Worm (Caenorhabditis elegans): ENCODE results near the gene R144.10.
A peak's percentile ranks its signal among the peaks of the same experiment; 100 is the strongest.

Gene R144.10

ce11 chrIII:5013915-5014346, 11.8 kb upstream of the R144.10 start (continued):
- no peak for TF ChIP-seq dpl-1 (GFP tag; optimal IDR thresholded peaks at IDR 0.05)
- TF ChIP-seq let-526 (GFP tag; IDR thresholded peaks at IDR 0.05) = 0 out of 2 replicates have a peak, but pooled peaks have one; percentile 49
- no peak for TF ChIP-seq nhr-27 (tag; optimal IDR thresholded peaks at IDR 0.05)
- TF ChIP-seq mes-4 (tag; optimal IDR thresholded peaks at IDR 0.05) = no peak
- TF ChIP-seq D2030.7 (GFP tag; IDR thresholded peaks at IDR 0.05) = no peak
- no peak for TF ChIP-seq attf-3 (GFP tag; conservative IDR thresholded peaks at IDR 0.05)
- no peak for TF ChIP-seq nfya-2 (GFP tag; IDR thresholded peaks at IDR 0.05)
- TF ChIP-seq F37B4.10 (GFP tag; IDR thresholded peaks at IDR 0.05) = 0 out of 2 replicates have a peak, but pooled peaks have one; percentile 21
- no peak for TF ChIP-seq nhr-179 (tag; optimal IDR thresholded peaks at IDR 0.05)
- TF ChIP-seq bed-2 (GFP tag; IDR thresholded peaks at IDR 0.05) = 0 out of 2 replicates have a peak, but pooled peaks have one; percentile 74
- peak; percentile 78 for TF ChIP-seq B0336.3 (GFP tag; IDR thresholded peaks at IDR 0.05)
- no peak for TF ChIP-seq madf-8 (GFP tag; conservative IDR thresholded peaks at IDR 0.05)
- TF ChIP-seq sdz-38 (tag; optimal IDR thresholded peaks at IDR 0.05) = no peak
- peak in 1 of 3 experiments; percentile 73 for TF ChIP-seq lin-35 (GFP tag; optimal IDR thresholded peaks at IDR 0.05)
- TF ChIP-seq ztf-26 (tag; optimal IDR thresholded peaks at IDR 0.05) = peak; percentile 76
- no peak for TF ChIP-seq B0019.2 (GFP tag; conservative IDR thresholded peaks at IDR 0.05)
- no peak for TF ChIP-seq F57A8.1 (GFP tag; optimal IDR thresholded peaks at IDR 0.05)
- no peak for TF ChIP-seq egl-18 (GFP tag; IDR thresholded peaks at IDR 0.05)
- no peak for TF ChIP-seq zim-3 (tag; optimal IDR thresholded peaks at IDR 0.05)
- 0 out of 2 replicates have a peak, but pooled peaks have one; percentile 30 for TF ChIP-seq Y67H2A.10 (GFP tag; conservative IDR thresholded peaks at IDR 0.05)
- TF ChIP-seq snpc-3.4 (tag; optimal IDR thresholded peaks at IDR 0.05) = no peak
- TF ChIP-seq tlf-1 (GFP tag; optimal IDR thresholded peaks at IDR 0.05) = no peak
- TF ChIP-seq hlh-12 (tag; optimal IDR thresholded peaks at IDR 0.05) = no peak
- no peak for TF ChIP-seq snpc-1.1 (tag; optimal IDR thresholded peaks at IDR 0.05; ENCODE audit: insufficient read depth)
- no peak for TF ChIP-seq attf-6 (GFP tag; IDR thresholded peaks at IDR 0.05)
- no peak for TF ChIP-seq him-1 (tag; optimal IDR thresholded peaks at IDR 0.05)
- no peak for TF ChIP-seq akir-1 (GFP tag; optimal IDR thresholded peaks at IDR 0.05)
- TF ChIP-seq T26A5.8 (tag; optimal IDR thresholded peaks at IDR 0.05) = no peak
- no peak for TF ChIP-seq mel-28 (tag; optimal IDR thresholded peaks at IDR 0.05; ENCODE audit: borderline replicate concordance)
- no peak for TF ChIP-seq lsl-1 (GFP tag; optimal IDR thresholded peaks at IDR 0.05)
- TF ChIP-seq Y56A3A.18 (GFP tag; IDR thresholded peaks at IDR 0.05) = peak; percentile 52; the same call in 1 of the 2 replicates
- TF ChIP-seq pbrm-1 (GFP tag; IDR thresholded peaks at IDR 0.05) = peak; percentile 55; the same call in 1 of the 2 replicates
- no peak for TF ChIP-seq madf-3 (GFP tag; IDR thresholded peaks at IDR 0.05)
- no peak for TF ChIP-seq F55B11.4 (tag; optimal IDR thresholded peaks at IDR 0.05; ENCODE audit: borderline replicate concordance, insufficient read depth)
- peak; percentile 48 for TF ChIP-seq egrh-3 (GFP tag; IDR thresholded peaks at IDR 0.05)
- TF ChIP-seq rec-8 (tag; optimal IDR thresholded peaks at IDR 0.05) = no peak
- TF ChIP-seq K11D2.4 (GFP tag; IDR thresholded peaks at IDR 0.05) = 0 out of 2 replicates have a peak, but pooled peaks have one; percentile 39
- no peak for TF ChIP-seq B0261.1 (tag; optimal IDR thresholded peaks at IDR 0.05)
- no peak for TF ChIP-seq lsy-27 (tag; optimal IDR thresholded peaks at IDR 0.05; ENCODE audit: borderline replicate concordance, insufficient read depth)
- TF ChIP-seq nfya-1 (tag; optimal IDR thresholded peaks at IDR 0.05; ENCODE audit: borderline replicate concordance, insufficient read depth) = no peak
- TF ChIP-seq ceh-91 (GFP tag; IDR thresholded peaks at IDR 0.05) = no peak
- TF ChIP-seq lir-1 (GFP tag; conservative IDR thresholded peaks at IDR 0.05) = peak; percentile 72
- TF ChIP-seq snpc-4 (GFP tag; optimal IDR thresholded peaks at IDR 0.05) = no peak
- peak; percentile 14 to 63 (median 37) for TF ChIP-seq snpc-4 (tag; optimal IDR thresholded peaks at IDR 0.05)
- TF ChIP-seq ceh-58 (GFP tag; IDR thresholded peaks at IDR 0.05) = no peak
- no peak for TF ChIP-seq bed-1 (GFP tag; IDR thresholded peaks at IDR 0.05)
- TF ChIP-seq F22D6.2 (tag; optimal IDR thresholded peaks at IDR 0.05) = no peak
- no peak for TF ChIP-seq F52B5.7 (tag; optimal IDR thresholded peaks at IDR 0.05)

Data from whole organism, young adult.